Worm (Caenorhabditis elegans) whole organism, young adult: ENCODE measurements around the gene Y53G8AR.1.

Experiments used
- F55B11.4 ChIP-seq: sonication (generic microtip); optimal IDR thresholded peaks from 2 replicates; lab custom pipeline; 2016; ENCODE audit warnings: missing compliant biosample characterization, missing genetic modification characterization, borderline replicate concordance; ENCODE audit not compliant: insufficient read depth
- T07F8.4 ChIP-seq: sonication (generic microtip); optimal IDR thresholded peaks from 2 replicates; lab custom pipeline; 2016; ENCODE audit warnings: mild to moderate bottlenecking, missing genetic modification characterization, moderate library complexity, missing compliant biosample characterization
- ceh-58 ChIP-seq: fragments of 200-800 bp; sonication (Bioruptor generic); IDR thresholded peaks from 2 replicates; pipeline ENCODE4 v1.3.6; 2022; ENCODE audit warnings: missing genetic modification characterization, missing compliant biosample characterization
- dpl-1 ChIP-seq: fragments of 150-350 bp; optimal IDR thresholded peaks from 2 replicates; lab custom pipeline; 2014; ENCODE audit warnings: missing biosample characterization, missing genetic modification reagents, missing genetic modification characterization
- madf-6 ChIP-seq: fragments of 200-800 bp; sonication (Bioruptor generic); IDR thresholded peaks from 2 replicates; pipeline ENCODE4 v1.3.6; 2022; ENCODE audit warnings: missing genetic modification reagents, missing genetic modification characterization, missing compliant biosample characterization
- nfya-1 ChIP-seq: sonication (generic microtip); optimal IDR thresholded peaks from 2 replicates; lab custom pipeline; 2017; ENCODE audit warnings: antibody characterized with exemption, missing compliant biosample characterization, missing genetic modification characterization, borderline replicate concordance; ENCODE audit not compliant: insufficient read depth
- pbrm-1 ChIP-seq: fragments of 200-800 bp; sonication (Bioruptor generic); IDR thresholded peaks from 2 replicates; pipeline ENCODE4 v1.3.6; 2022; ENCODE audit warnings: missing genetic modification reagents, missing genetic modification characterization, missing compliant biosample characterization
- ztf-6 ChIP-seq: fragments of 200-800 bp; sonication (Bioruptor generic); IDR thresholded peaks from 2 replicates; pipeline ENCODE4 v1.3.6; 2022; ENCODE audit warnings: missing genetic modification reagents, missing genetic modification characterization, missing compliant biosample characterization

DNA sequence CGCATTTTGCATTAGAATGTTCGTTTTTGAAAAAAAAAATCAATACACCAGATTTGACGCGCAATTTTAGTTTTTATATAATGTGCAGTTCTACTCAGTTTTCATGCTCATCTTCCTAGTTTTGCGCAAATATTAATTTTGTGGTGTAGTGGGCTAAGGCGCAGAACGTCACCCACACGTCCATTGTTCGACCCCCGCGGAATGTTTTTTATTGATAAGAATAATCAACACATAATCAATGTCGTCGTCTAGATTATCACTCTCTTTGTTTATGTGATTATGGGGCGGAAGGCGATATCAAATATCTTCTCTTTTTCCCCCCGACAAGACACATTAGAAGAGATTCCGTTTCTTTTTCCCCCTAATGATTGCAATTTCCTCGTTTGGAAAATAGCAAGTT is 23.0 kb downstream of the Y53G8AR.1 start:
- no peak for TF ChIP-seq pbrm-1 (GFP tag; lab: Robert Waterston, UW)
- no peak for TF ChIP-seq ceh-58 (GFP tag; lab: Robert Waterston, UW)
- TF ChIP-seq F55B11.4 (tag; lab: Kevin White, UChicago): no peak
- no peak for TF ChIP-seq dpl-1 (GFP tag; lab: Kevin White, UChicago)
- no peak for TF ChIP-seq ztf-6 (GFP tag; lab: Robert Waterston, UW)
- TF ChIP-seq madf-6: no peak
- TF ChIP-seq T07F8.4 (tag; lab: Kevin White, UChicago): no peak
- TF ChIP-seq nfya-1: no peak
